Worm (Caenorhabditis elegans) whole organism, L4 larva: ENCODE measurements around the gene math-20.
"Not testable (repeated sequence)": the region's sequence is repeated elsewhere in the genome, so short reads cannot be mapped to it uniquely, and the experiment has no call there.

Experiments used
- D1046.2 ChIP-seq: fragments of 200-800 bp; sonication (Bioruptor generic); IDR thresholded peaks from 2 replicates; pipeline ENCODE4 v1.3.6; 2022; ENCODE audit warnings: missing genetic modification characterization, missing compliant biosample characterization
- F49E8.2 ChIP-seq: sonication (generic microtip); optimal IDR thresholded peaks from 2 replicates; lab custom pipeline; 2016; ENCODE audit warnings: missing compliant biosample characterization, mild to moderate bottlenecking, missing genetic modification characterization, borderline replicate concordance
- Y48G9A.11 ChIP-seq: fragments of 200-800 bp; sonication (Bioruptor generic); IDR thresholded peaks from 2 replicates; pipeline ENCODE4 v1.3.6; 2022; ENCODE audit warnings: missing genetic modification reagents, missing genetic modification characterization, missing compliant biosample characterization
- ZK337.2 ChIP-seq: fragments of 200-800 bp; sonication (Bioruptor generic); IDR thresholded peaks from 2 replicates; pipeline ENCODE4 v1.3.6; 2022; ENCODE audit warnings: missing genetic modification reagents, missing genetic modification characterization, missing compliant biosample characterization
- aha-1 ChIP-seq: fragments of 150-350 bp; peaks from one replicate; lab custom pipeline; 2014; ENCODE audit warnings: missing biosample characterization, missing genetic modification characterization
- arid-1 ChIP-seq: fragments of 200-800 bp; sonication (Bioruptor generic); conservative IDR thresholded peaks from 2 replicates; pipeline ENCODE4 v1.3.6; 2022; ENCODE audit warnings: missing genetic modification reagents, missing genetic modification characterization, missing compliant biosample characterization
- ceh-20 ChIP-seq: fragments of 200-800 bp; sonication (Bioruptor generic); IDR thresholded peaks from 2 replicates; pipeline ENCODE4 v1.3.6; 2022; ENCODE audit warnings: missing genetic modification reagents, missing genetic modification characterization, missing compliant biosample characterization
- ces-1 ChIP-seq: fragments of 150-350 bp; sonication (generic microtip); optimal IDR thresholded peaks from 4 replicates; lab custom pipeline; 2014; ENCODE audit warnings: missing biosample characterization, missing genetic modification reagents, missing genetic modification characterization
- daf-8 ChIP-seq: fragments of 200-800 bp; sonication (Bioruptor generic); IDR thresholded peaks from 2 replicates; pipeline ENCODE4 v1.3.6; 2022; ENCODE audit warnings: missing genetic modification characterization, missing compliant biosample characterization
- dmd-9 ChIP-seq: fragments of 200-800 bp; sonication (Bioruptor generic); IDR thresholded peaks from 2 replicates; pipeline ENCODE4 v1.3.6; 2022; ENCODE audit warnings: missing genetic modification reagents, missing genetic modification characterization, missing compliant biosample characterization
- dpl-1 ChIP-seq: fragments of 150-350 bp; optimal IDR thresholded peaks from 2 replicates; lab custom pipeline; 2014; ENCODE audit warnings: missing biosample characterization, missing genetic modification reagents, missing genetic modification characterization
- dve-1 ChIP-seq: sonication (generic microtip); optimal IDR thresholded peaks from 2 replicates; lab custom pipeline; 2017; ENCODE audit warnings: antibody characterized with exemption, mild to moderate bottlenecking, missing genetic modification characterization, missing compliant biosample characterization; ENCODE audit not compliant: insufficient read depth
- egl-27 ChIP-seq: sonication (generic microtip); optimal IDR thresholded peaks from 3 replicates; lab custom pipeline; 2017; ENCODE audit warnings: missing biosample characterization, missing genetic modification reagents, missing genetic modification characterization
- egl-43 ChIP-seq: fragments of 200-800 bp; sonication (Bioruptor generic); IDR thresholded peaks from 2 replicates; pipeline ENCODE4 v1.3.6; 2022; ENCODE audit warnings: missing genetic modification reagents, missing genetic modification characterization, missing compliant biosample characterization
- hif-1 ChIP-seq, 2 experiments: sonication (generic microtip); optimal IDR thresholded peaks; 2 replicates each; lab custom pipeline; 2016 to 2017; ENCODE audit warnings: missing compliant biosample characterization in 2 of 2, missing genetic modification characterization in 2 of 2, missing genetic modification reagents in 2 of 2, missing genotype in 2 of 2, mild to moderate bottlenecking in 1 of 2
- lin-1 ChIP-seq: fragments of 200-800 bp; sonication (Bioruptor generic); IDR thresholded peaks from 2 replicates; pipeline ENCODE4 v1.3.6; 2022; ENCODE audit warnings: missing genetic modification reagents, missing genetic modification characterization, missing compliant biosample characterization
- lin-38 ChIP-seq: fragments of 200-800 bp; sonication (Bioruptor generic); IDR thresholded peaks from 2 replicates; pipeline ENCODE4 v1.3.6; 2022; ENCODE audit warnings: missing genetic modification reagents, missing genetic modification characterization, missing compliant biosample characterization
- madf-5 ChIP-seq, 2 experiments: fragments of 200-800 bp; sonication (Bioruptor generic); IDR thresholded peaks; 2 replicates each; pipeline ENCODE4 v1.3.6; 2022; ENCODE audit warnings: missing compliant biosample characterization in 2 of 2, missing genetic modification characterization in 2 of 2
- mep-1 ChIP-seq: fragments of 150-350 bp; sonication (generic microtip); optimal IDR thresholded peaks from 3 replicates; lab custom pipeline; 2014; ENCODE audit warnings: missing biosample characterization, missing genetic modification characterization
- nhr-11 ChIP-seq: fragments of 150-350 bp; optimal IDR thresholded peaks from 2 replicates; lab custom pipeline; 2014; ENCODE audit warnings: missing biosample characterization, missing genetic modification characterization
- nhr-6 ChIP-seq: fragments of 150-350 bp; optimal IDR thresholded peaks from 2 replicates; lab custom pipeline; 2014; ENCODE audit warnings: missing biosample characterization, missing genetic modification characterization
- nhr-77 ChIP-seq: fragments of 150-350 bp; optimal IDR thresholded peaks from 2 replicates; lab custom pipeline; 2014; ENCODE audit warnings: missing biosample characterization, missing genetic modification characterization
- saeg-2 ChIP-seq: fragments of 200-800 bp; sonication (Bioruptor generic); IDR thresholded peaks from 2 replicates; pipeline ENCODE4 v1.3.6; 2022; ENCODE audit warnings: missing genetic modification reagents, missing genetic modification characterization, missing compliant biosample characterization
- spr-1 ChIP-seq: sonication (generic microtip); optimal IDR thresholded peaks from 2 replicates; lab custom pipeline; 2016; ENCODE audit warnings: mild to moderate bottlenecking, missing genetic modification characterization, missing compliant biosample characterization
- tag-97 ChIP-seq: fragments of 200-800 bp; sonication (Bioruptor generic); IDR thresholded peaks from 2 replicates; pipeline ENCODE4 v1.3.6; 2022; ENCODE audit warnings: missing genetic modification characterization, missing compliant biosample characterization
- unc-62 ChIP-seq, 3 experiments: fragments of 150-350 bp in 1 of 3; sonication (generic microtip); optimal IDR thresholded peaks in 2 of 3; peaks in 1 of 3; 1 replicate in 1 of 3; 2 replicates in 2 of 3; lab custom pipeline; 2014 to 2017; ENCODE audit warnings: missing biosample characterization in 3 of 3, missing genetic modification characterization in 3 of 3, missing genetic modification reagents in 3 of 3, missing genotype in 1 of 3
- zfp-3 ChIP-seq: fragments of 200-800 bp; sonication (Bioruptor generic); conservative IDR thresholded peaks from 2 replicates; pipeline ENCODE4 v1.3.6; 2022; ENCODE audit warnings: missing genetic modification reagents, missing genetic modification characterization, missing compliant biosample characterization
- ztf-7 ChIP-seq: fragments of 150-350 bp; optimal IDR thresholded peaks from 2 replicates; lab custom pipeline; 2014; ENCODE audit warnings: missing biosample characterization, missing genetic modification characterization

math-20 gene

DNA sequence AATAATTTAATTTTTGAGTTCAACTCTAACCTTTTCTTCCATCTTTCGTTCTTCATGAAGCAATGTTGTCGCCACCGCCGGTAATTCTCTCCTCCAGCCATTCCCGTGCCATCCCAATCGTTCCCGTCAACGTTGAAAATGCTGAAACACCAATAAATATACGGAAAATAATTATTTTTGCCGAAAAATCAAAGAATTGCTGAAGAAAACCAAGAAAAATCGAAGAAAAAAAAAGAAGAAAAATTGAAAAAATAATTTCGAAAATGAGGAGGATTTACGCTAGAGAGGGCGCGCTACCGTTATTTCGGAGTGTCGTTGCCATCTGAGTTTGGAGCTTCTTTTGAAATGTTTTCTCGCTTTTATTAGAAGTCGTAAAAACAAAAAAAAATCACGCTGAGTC, 27.2 kb downstream of the math-20 start, which contains the start of gene cya-2:
TSS of gene cya-2 (minus strand) at position 101 of the 400 bp plus-strand sequence.
- not testable (repeated sequence) for TF ChIP-seq saeg-2 (GFP tag; lab: Robert Waterston, UW); ces-1 (GFP tag; lab: Kevin White, UChicago); madf-5 (GFP tag; IDR thresholded peaks at IDR 0.05; lab: Robert Waterston, UW)

DNA sequence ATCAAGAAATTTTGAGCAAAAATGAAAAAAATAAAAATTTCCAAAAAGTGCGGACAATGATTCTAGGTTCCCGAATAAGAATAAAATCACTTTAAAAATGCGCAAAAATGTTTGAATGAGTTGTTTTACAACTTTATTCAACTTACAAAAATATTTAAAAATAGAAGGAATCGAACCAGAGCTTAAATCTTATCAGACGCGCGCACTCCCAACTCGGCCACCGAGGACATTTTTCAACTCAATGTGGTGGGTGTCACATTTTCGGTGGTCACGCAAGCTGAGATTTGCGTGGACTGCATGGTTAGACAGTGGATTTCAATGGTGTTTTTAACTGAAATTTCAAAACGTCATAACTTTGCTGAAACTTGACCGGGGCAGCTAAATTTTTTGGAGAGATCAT, 28.3 kb downstream of the math-20 start:
- TF ChIP-seq madf-5 (GFP tag; IDR thresholded peaks at IDR 0.05; lab: Robert Waterston, UW) = 0 out of 4 replicates have a peak, but pooled peaks of 1 of the 2 experiments have one; percentile 15

DNA sequence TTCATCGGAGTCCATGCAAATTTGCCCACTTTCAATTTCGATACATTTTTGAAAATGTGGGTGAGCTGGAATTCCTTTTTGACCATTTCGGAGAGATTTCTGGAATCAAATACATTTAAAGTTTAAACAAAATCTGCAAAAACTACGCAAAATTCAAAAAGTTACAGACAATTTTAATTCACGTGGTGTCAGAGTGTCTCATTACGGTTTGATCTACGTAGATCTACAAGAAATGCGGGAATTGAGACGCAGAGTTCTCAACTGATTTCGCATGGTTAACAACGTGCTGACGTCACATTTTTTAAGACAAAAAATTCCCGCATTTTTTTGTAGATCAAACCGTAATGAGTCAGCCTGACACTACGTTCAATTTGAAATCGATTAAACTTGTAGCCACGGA, 30.2 kb downstream of the math-20 start, which contains the start of gene bath-21:
TSS of gene bath-21 (minus strand) at position 101 of the 400 bp plus-strand sequence.
- TF ChIP-seq unc-62 (GFP tag; optimal IDR thresholded peaks at IDR 0.05 in 1 of 2; lab: Kevin White, UChicago) (peak in 1 of 2 experiments; percentile 84), unc-62 (tag; optimal IDR thresholded peaks at IDR 0.05; lab: Kevin White, UChicago) (no peak), Y48G9A.11 (GFP tag; lab: Robert Waterston, UW) (no peak)

DNA sequence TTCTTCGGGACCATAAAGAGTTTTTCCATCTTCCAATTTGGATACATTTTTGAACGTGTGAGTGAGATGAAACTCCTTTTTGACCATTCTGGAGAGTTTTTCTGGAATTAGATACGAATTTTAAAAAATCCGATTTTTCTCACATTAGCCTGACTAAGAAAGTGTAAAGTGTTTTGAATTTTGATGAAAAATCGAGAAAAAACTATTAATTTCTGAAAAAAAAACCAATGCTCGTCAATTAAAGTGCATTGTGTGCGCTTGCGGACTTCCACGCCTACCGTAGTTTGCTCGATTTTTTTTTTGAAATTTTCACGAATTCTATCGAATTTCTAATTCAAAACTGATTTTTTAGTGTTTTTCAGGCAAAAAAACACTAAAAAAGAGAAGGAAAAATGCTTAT, 32.4 kb downstream of the math-20 start, which contains the start of gene bath-1:
TSS of gene bath-1 (minus strand) at position 101 of the 400 bp plus-strand sequence.
- TF ChIP-seq lin-1 (GFP tag; lab: Robert Waterston, UW) = no peak
- no peak for TF ChIP-seq ZK337.2 (GFP tag; lab: Robert Waterston, UW)
- TF ChIP-seq, all 104 proteins: peak for 0

DNA sequence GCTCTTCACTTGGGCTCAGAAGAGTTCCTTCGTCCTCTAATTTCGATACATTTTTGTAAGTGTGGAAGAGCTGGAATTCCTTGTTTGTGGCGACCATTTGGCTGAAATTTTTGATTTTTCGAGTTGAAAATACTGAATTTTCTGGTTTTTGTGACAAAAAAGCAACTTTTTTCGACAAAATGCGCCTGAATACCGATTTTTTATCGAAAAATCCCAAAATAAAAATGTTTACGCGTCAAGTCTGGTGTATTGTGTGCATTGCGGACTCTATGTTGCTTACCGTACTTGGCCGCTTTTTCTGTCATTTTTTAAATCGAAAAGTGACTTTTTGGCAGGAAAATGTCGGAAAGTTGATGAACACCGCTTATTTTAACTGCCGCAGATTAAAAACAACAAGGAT, 34.0 kb downstream of the math-20 start, which contains the start of gene bath-3:
TSS of gene bath-3 (minus strand) at position 101 of the 400 bp plus-strand sequence.
- TF ChIP-seq F49E8.2 (no peak), ces-1 (GFP tag; lab: Kevin White, UChicago) (no peak), nhr-6 (tag; lab: Kevin White, UChicago) (no peak), spr-1 (tag; lab: Kevin White, UChicago) (no peak), egl-27 (tag; lab: Kevin White, UChicago) (no peak), tag-97 (GFP tag; lab: Robert Waterston, UW) (no peak), daf-8 (GFP tag; lab: Robert Waterston, UW) (no peak), ztf-7 (tag; lab: Kevin White, UChicago) (no peak), dve-1 (tag; lab: Kevin White, UChicago) (no peak), ZK337.2 (GFP tag; lab: Robert Waterston, UW) (no peak), nhr-11 (tag; lab: Kevin White, UChicago) (no peak), mep-1 (tag; lab: Kevin White, UChicago) (no peak), egl-43 (GFP tag; lab: Robert Waterston, UW) (no peak), arid-1 (GFP tag; lab: Robert Waterston, UW) (no peak), nhr-77 (tag; lab: Kevin White, UChicago) (no peak), D1046.2 (no peak), zfp-3 (GFP tag; lab: Robert Waterston, UW) (no peak)

DNA sequence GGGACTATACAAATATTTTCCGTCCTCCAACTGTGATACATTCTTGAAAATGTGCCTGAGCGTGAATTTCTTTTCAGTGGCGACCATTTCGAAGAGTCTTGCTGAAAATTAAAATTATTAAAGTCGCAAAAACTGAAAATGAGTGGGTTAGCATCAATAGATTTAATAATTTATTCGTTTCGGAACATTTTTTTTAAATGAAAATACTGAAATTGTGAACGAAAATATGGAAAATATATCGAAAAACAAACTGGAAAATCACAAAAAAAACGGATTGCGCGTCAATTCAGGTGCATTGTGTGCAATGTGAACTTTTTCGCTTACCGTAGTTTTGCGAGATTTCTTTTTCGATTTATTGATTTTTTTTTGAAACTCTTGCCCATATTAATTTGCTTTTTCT, 35.5 kb downstream of the math-20 start, which contains the start of gene bath-5:
TSS of gene bath-5 (minus strand) at position 101 of the 400 bp plus-strand sequence.
- TF ChIP-seq hif-1 (tag; optimal IDR thresholded peaks at IDR 0.05; lab: Kevin White, UChicago) (no peak), egl-27 (tag; lab: Kevin White, UChicago) (no peak), ceh-20 (GFP tag; lab: Robert Waterston, UW) (no peak), dmd-9 (GFP tag; lab: Robert Waterston, UW) (no peak), arid-1 (GFP tag; lab: Robert Waterston, UW) (no peak)

DNA sequence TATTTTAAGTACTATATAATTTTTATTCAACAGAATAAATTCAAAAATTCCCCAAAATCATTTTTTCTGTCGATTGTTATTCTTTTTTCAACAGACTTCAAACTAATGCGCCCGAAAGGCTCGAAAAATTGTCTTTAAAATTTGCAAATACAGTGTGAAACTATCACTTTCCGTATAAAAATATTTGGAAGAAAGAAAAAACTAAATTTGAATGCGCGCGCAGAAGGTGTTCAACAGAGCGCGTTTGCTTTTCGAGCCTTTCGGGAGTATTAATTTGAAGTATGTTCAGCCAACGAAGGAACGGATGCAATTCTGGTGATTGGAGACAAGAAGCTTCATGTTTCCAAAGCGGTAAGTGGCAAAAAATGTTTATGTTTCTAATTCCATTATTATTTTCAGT, 35.9 kb downstream of the math-20 start, which contains the start of gene btb-4:
TSS of gene btb-4 (plus strand) at position 35 of the 400 bp plus-strand sequence.
- TF ChIP-seq lin-38 (GFP tag; lab: Robert Waterston, UW) (peak; percentile 68), dpl-1 (GFP tag; lab: Kevin White, UChicago) (peak; percentile 24), aha-1 (tag; lab: Kevin White, UChicago) (peak; percentile 3)
